Fruit fly (Drosophila melanogaster) whole organism, embryonic: Measurements from ENCODE around the gene CG17224.
A peak's percentile ranks its signal among the peaks of the same experiment; 100 is the strongest.

ENCODE experiments used
- CG10654 ChIP-seq: fragments of 200-800 bp; sonication (Bioruptor generic); optimal IDR thresholded peaks from 2 replicates; lab custom pipeline; 2016; ENCODE audit warnings: missing biosample characterization, missing genetic modification characterization
- CG11398 ChIP-seq: fragments of 200-800 bp; sonication (Bioruptor generic); optimal IDR thresholded peaks from 2 replicates; lab custom pipeline; 2016; ENCODE audit warnings: missing biosample characterization, missing genetic modification characterization
- CG11696 ChIP-seq: fragments of 200-800 bp; sonication (Bioruptor generic); IDR thresholded peaks from 2 replicates; pipeline ENCODE4 v1.3.6; 2022; ENCODE audit warnings: missing biosample characterization, missing genetic modification characterization
- CG11723 ChIP-seq: fragments of 200-800 bp; sonication (Bioruptor generic); optimal IDR thresholded peaks from 2 replicates; lab custom pipeline; 2017; ENCODE audit warnings: missing biosample characterization, mild to moderate bottlenecking, missing genetic modification characterization
- CG1233 ChIP-seq: fragments of 200-800 bp; sonication (Bioruptor generic); optimal IDR thresholded peaks from 4 replicates; lab custom pipeline; 2018; ENCODE audit warnings: missing biosample characterization, mild to moderate bottlenecking, missing genetic modification characterization
- CG14710 ChIP-seq: fragments of 200-800 bp; sonication (Bioruptor generic); optimal IDR thresholded peaks from 3 replicates; lab custom pipeline; 2019; ENCODE audit warnings: missing biosample characterization, mild to moderate bottlenecking, missing genetic modification characterization, moderate library complexity
- CG14860 ChIP-seq: fragments of 200-800 bp; sonication (Bioruptor generic); IDR thresholded peaks from 3 replicates; pipeline ENCODE4 v1.3.6; 2022; ENCODE audit warnings: missing biosample characterization, missing genetic modification characterization; ENCODE audit not compliant: partially characterized antibody
- CG16779 ChIP-seq: fragments of 200-800 bp; sonication (Bioruptor generic); IDR thresholded peaks from 2 replicates; pipeline ENCODE4 v1.3.6; 2022; ENCODE audit warnings: missing biosample characterization, missing genetic modification characterization
- CG18764 ChIP-seq: fragments of 200-800 bp; sonication (Bioruptor generic); optimal IDR thresholded peaks from 3 replicates; lab custom pipeline; 2016; ENCODE audit warnings: missing biosample characterization, missing genetic modification characterization
- CG30020 ChIP-seq: fragments of 200-800 bp; optimal IDR thresholded peaks from 2 replicates; lab custom pipeline; 2019; ENCODE audit warnings: missing biosample characterization, mild to moderate bottlenecking, missing genetic modification characterization, moderate library complexity
- CG31441 ChIP-seq: fragments of 200-800 bp; sonication (Bioruptor generic); IDR thresholded peaks from 2 replicates; pipeline ENCODE4 v1.3.6; 2022; ENCODE audit warnings: missing biosample characterization, missing genetic modification characterization
- CG33213 ChIP-seq: fragments of 200-800 bp; sonication (Bioruptor generic); optimal IDR thresholded peaks from 3 replicates; lab custom pipeline; 2016; ENCODE audit warnings: missing biosample characterization, missing genetic modification characterization
- CG33557 ChIP-seq: fragments of 200-800 bp; sonication (Bioruptor generic); optimal IDR thresholded peaks from 2 replicates; lab custom pipeline; 2019; ENCODE audit warnings: missing biosample characterization, mild to moderate bottlenecking, missing genetic modification characterization, moderate library complexity
- CG7556 ChIP-seq: fragments of 200-800 bp; sonication (Bioruptor generic); optimal IDR thresholded peaks from 2 replicates; lab custom pipeline; 2017; ENCODE audit warnings: missing biosample characterization, mild to moderate bottlenecking, missing genetic modification characterization
- CG8924 ChIP-seq: fragments of 200-800 bp; optimal IDR thresholded peaks from 3 replicates; lab custom pipeline; 2019; ENCODE audit warnings: missing biosample characterization, mild to moderate bottlenecking, missing genetic modification characterization, moderate library complexity
- Chrac-16 ChIP-seq: fragments of 200-800 bp; sonication (Bioruptor generic); optimal IDR thresholded peaks from 3 replicates; lab custom pipeline; 2016; ENCODE audit warnings: missing biosample characterization, missing genetic modification characterization
- CoRest ChIP-seq: fragments of 200-800 bp; sonication (Bioruptor generic); optimal IDR thresholded peaks from 3 replicates; lab custom pipeline; 2018; ENCODE audit warnings: missing biosample characterization, mild to moderate bottlenecking, missing genetic modification characterization, moderate library complexity
- D ChIP-seq, 2 experiments: fragments of 200-800 bp in 1 of 2; fragments of >200 bp in 1 of 2; sonication (Bioruptor generic) in 1 of 2; optimal IDR thresholded peaks; 2 replicates in 1 of 2; 3 replicates in 1 of 2; lab custom pipeline; 2017; ENCODE audit warnings: mild to moderate bottlenecking in 1 of 2, missing biosample characterization in 1 of 2, missing genetic modification characterization in 1 of 2, missing genetic modification reagents in 1 of 2
- Dll ChIP-seq: fragments of 200-800 bp; sonication (Bioruptor generic); IDR thresholded peaks from 4 replicates; pipeline ENCODE4 v1.3.6; 2022; ENCODE audit warnings: missing biosample characterization, missing genetic modification characterization; ENCODE audit not compliant: partially characterized antibody
- Ets65A ChIP-seq: fragments of 200-800 bp; sonication (Bioruptor generic); peaks from one replicate; lab custom pipeline; 2016; ENCODE audit warnings: missing biosample characterization, missing genetic modification characterization
- Fer2 ChIP-seq: fragments of 200-800 bp; sonication (Bioruptor generic); optimal IDR thresholded peaks from 2 replicates; lab custom pipeline; 2018; ENCODE audit warnings: missing biosample characterization, mild to moderate bottlenecking, missing genetic modification characterization, moderate library complexity
- GATAe ChIP-seq: fragments of 200-800 bp; sonication (Bioruptor generic); conservative IDR thresholded peaks from 2 replicates; pipeline ENCODE4 v1.3.6; 2022; ENCODE audit warnings: missing biosample characterization, missing genetic modification characterization
- Gsc ChIP-seq: fragments of 200-800 bp; sonication (Bioruptor generic); IDR thresholded peaks from 2 replicates; pipeline ENCODE4 v1.3.6; 2022; ENCODE audit warnings: missing biosample characterization, missing genetic modification characterization
- HLH54F ChIP-seq: fragments of 200-800 bp; sonication (Bioruptor generic); optimal IDR thresholded peaks from 3 replicates; lab custom pipeline; 2016; ENCODE audit warnings: missing biosample characterization, missing genetic modification characterization
- Hey ChIP-seq: fragments of 200-800 bp; sonication (Bioruptor generic); optimal IDR thresholded peaks from 3 replicates; lab custom pipeline; 2018; ENCODE audit warnings: missing biosample characterization, mild to moderate bottlenecking, missing genetic modification characterization
- MESR4 ChIP-seq: fragments of 200-800 bp; sonication (Bioruptor generic); optimal IDR thresholded peaks from 2 replicates; lab custom pipeline; 2018; ENCODE audit warnings: missing biosample characterization, mild to moderate bottlenecking, missing genetic modification characterization, moderate library complexity
- NC2α ChIP-seq: fragments of 200-800 bp; sonication (Bioruptor generic); optimal IDR thresholded peaks from 2 replicates; lab custom pipeline; 2016; ENCODE audit warnings: missing biosample characterization, missing genetic modification characterization
- Nf-YB ChIP-seq: fragments of 200-800 bp; sonication (Bioruptor generic); optimal IDR thresholded peaks from 3 replicates; lab custom pipeline; 2019; ENCODE audit warnings: missing biosample characterization, mild to moderate bottlenecking, missing genetic modification characterization, moderate library complexity
- Sry-δ ChIP-seq: fragments of 200-800 bp; sonication (Bioruptor generic); optimal IDR thresholded peaks from 2 replicates; lab custom pipeline; 2016; ENCODE audit warnings: missing biosample characterization, missing genetic modification characterization
- Ssrp ChIP-seq: fragments of 200-800 bp; sonication (Bioruptor generic); optimal IDR thresholded peaks from 2 replicates; lab custom pipeline; 2018; ENCODE audit warnings: missing biosample characterization, mild to moderate bottlenecking, missing genetic modification characterization, moderate library complexity
- Xbp1 ChIP-seq: fragments of 200-800 bp; sonication (Bioruptor generic); optimal IDR thresholded peaks from 3 replicates; lab custom pipeline; 2016; ENCODE audit warnings: missing biosample characterization, mild to moderate bottlenecking, missing genetic modification characterization
- bcd ChIP-seq: fragments of 200-800 bp; sonication (Bioruptor generic); optimal IDR thresholded peaks from 2 replicates; lab custom pipeline; 2017; ENCODE audit warnings: missing biosample characterization, mild to moderate bottlenecking, missing genetic modification characterization
- cas ChIP-seq: fragments of 200-800 bp; sonication (Bioruptor generic); IDR thresholded peaks from 2 replicates; pipeline ENCODE4 v1.3.6; 2022; ENCODE audit warnings: missing biosample characterization, missing genetic modification characterization
- caup ChIP-seq: fragments of 200-800 bp; sonication (Bioruptor generic); optimal IDR thresholded peaks from 3 replicates; lab custom pipeline; 2017; ENCODE audit warnings: missing biosample characterization, mild to moderate bottlenecking, missing genetic modification characterization, moderate library complexity; ENCODE audit not compliant: severe bottlenecking
- ci ChIP-seq: fragments of 200-800 bp; sonication (Bioruptor generic); IDR thresholded peaks from 3 replicates; pipeline ENCODE4 v1.3.6; 2022; ENCODE audit warnings: missing biosample characterization, missing genetic modification characterization
- dpn ChIP-seq, 2 experiments: fragments of 200-800 bp; sonication (Bioruptor generic); optimal IDR thresholded peaks; 3 replicates each; lab custom pipeline; 2016; ENCODE audit warnings: missing biosample characterization in 2 of 2, missing genetic modification characterization in 2 of 2
- fd3F ChIP-seq: fragments of 200-800 bp; sonication (Bioruptor generic); optimal IDR thresholded peaks from 2 replicates; lab custom pipeline; 2018; ENCODE audit warnings: missing biosample characterization, mild to moderate bottlenecking, missing genetic modification characterization, moderate library complexity
- fru ChIP-seq: fragments of >200 bp; optimal IDR thresholded peaks from 2 replicates; lab custom pipeline; 2017
- gro ChIP-seq: fragments of 200-800 bp; sonication (Bioruptor generic); optimal IDR thresholded peaks from 2 replicates; lab custom pipeline; 2016; ENCODE audit warnings: missing biosample characterization, missing genetic modification characterization
- h ChIP-seq: fragments of >200 bp; optimal IDR thresholded peaks from 2 replicates; lab custom pipeline; 2017
- jing ChIP-seq: fragments of 200-800 bp; sonication (Bioruptor generic); optimal IDR thresholded peaks from 2 replicates; lab custom pipeline; 2018; ENCODE audit warnings: missing biosample characterization, mild to moderate bottlenecking, missing genetic modification characterization
- klu ChIP-seq: fragments of 200-800 bp; sonication (Bioruptor generic); IDR thresholded peaks from 2 replicates; pipeline ENCODE4 v1.3.6; 2022; ENCODE audit warnings: missing biosample characterization, missing genetic modification characterization
- knrl ChIP-seq: fragments of 200-800 bp; sonication (Bioruptor generic); IDR thresholded peaks from 3 replicates; pipeline ENCODE4 v1.3.6; 2022; ENCODE audit warnings: missing biosample characterization, missing genetic modification characterization; ENCODE audit not compliant: partially characterized antibody
- mirr ChIP-seq: fragments of 200-800 bp; sonication (Bioruptor generic); optimal IDR thresholded peaks from 3 replicates; lab custom pipeline; 2018; ENCODE audit warnings: missing biosample characterization, mild to moderate bottlenecking, missing genetic modification characterization
- nom ChIP-seq: fragments of 200-800 bp; sonication (Bioruptor generic); optimal IDR thresholded peaks from 2 replicates; lab custom pipeline; 2017; ENCODE audit warnings: missing biosample characterization, missing genetic modification characterization, mild to moderate bottlenecking, moderate library complexity, missing genetic modification reagents
- pho ChIP-seq: fragments of 200-800 bp; sonication (Bioruptor generic); optimal IDR thresholded peaks from 2 replicates; lab custom pipeline; 2016; ENCODE audit warnings: missing biosample characterization, missing genetic modification characterization
- psq ChIP-seq: fragments of 200-800 bp; sonication (Bioruptor generic); optimal IDR thresholded peaks from 2 replicates; lab custom pipeline; 2017; ENCODE audit warnings: missing biosample characterization, missing genetic modification characterization
- slou ChIP-seq: fragments of 200-800 bp; sonication (Bioruptor generic); optimal IDR thresholded peaks from 3 replicates; lab custom pipeline; 2016; ENCODE audit warnings: missing biosample characterization, missing genetic modification characterization
- sna ChIP-seq: fragments of 200-800 bp; sonication (Bioruptor generic); IDR thresholded peaks from 2 replicates; pipeline ENCODE4 v1.3.6; 2022; ENCODE audit warnings: missing biosample characterization, missing genetic modification characterization; ENCODE audit not compliant: partially characterized antibody
- sr ChIP-seq: fragments of 200-800 bp; sonication (Bioruptor generic); IDR thresholded peaks from 3 replicates; pipeline ENCODE4 v1.3.6; 2022; ENCODE audit warnings: missing biosample characterization, missing genetic modification characterization
- usp ChIP-seq: fragments of >200 bp; optimal IDR thresholded peaks from 2 replicates; lab custom pipeline; 2017; ENCODE audit warnings: missing biosample characterization, missing genetic modification characterization
- yki ChIP-seq: fragments of >200 bp; optimal IDR thresholded peaks from 3 replicates; lab custom pipeline; 2018

Gene CG17224

DNA sequence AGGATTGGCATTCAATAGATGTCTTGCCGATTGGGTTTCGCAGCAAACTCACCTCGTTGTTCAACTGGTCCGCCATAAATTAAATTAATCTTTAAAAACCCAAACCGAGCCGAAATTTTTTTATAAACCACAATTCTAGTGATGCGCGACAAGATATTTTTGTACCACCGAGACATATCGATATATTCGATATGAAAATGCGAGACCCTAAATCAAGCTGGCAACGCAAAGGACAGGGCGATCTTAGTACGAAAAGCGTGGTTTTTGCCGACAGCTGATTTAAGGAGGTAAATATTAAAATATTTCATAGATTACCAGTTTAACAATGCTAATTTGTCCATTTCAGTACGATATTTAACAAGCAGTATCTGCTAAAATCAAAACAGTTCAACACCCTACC, 10.9 kb upstream of the CG17224 start, which contains the start of the genes Sf3b2 and CG17219 (continued):
- TF ChIP-seq Hey (tag; lab: Kevin White, UChicago) (no peak), CG11723 (GFP tag; lab: Kevin White, UChicago) (no peak), gro (GFP tag; lab: Kevin White, UChicago) (peak; percentile 24), Ets65A (GFP tag; lab: Kevin White, UChicago) (peak; percentile 86), h (no peak), fru (lab: Kevin White, UChicago) (no peak), CG16779 (GFP tag; lab: Robert Waterston, UW) (no peak), CG11398 (GFP tag; lab: Kevin White, UChicago) (no peak), CG30020 (peak; percentile 55), knrl (GFP tag; lab: Robert Waterston, UW) (peak; percentile 70), CG7556 (GFP tag; lab: Kevin White, UChicago) (no peak), Dll (GFP tag; lab: Robert Waterston, UW) (peak; percentile 76), Sry-δ (GFP tag; lab: Kevin White, UChicago) (peak; percentile 91), jing (GFP tag; lab: Kevin White, UChicago) (no peak), CG1233 (no peak), NC2α (GFP tag; lab: Kevin White, UChicago) (no peak), fd3F (GFP tag; lab: Kevin White, UChicago) (no peak), Ssrp (no peak), CG14860 (GFP tag; lab: Robert Waterston, UW) (0 out of 3 replicates have a peak, but pooled peaks have one; percentile 50), usp (GFP tag; lab: Kevin White, UChicago) (no peak), CG8924 (tag; lab: Kevin White, UChicago) (no peak), CoRest (tag; lab: Kevin White, UChicago) (no peak), CG18764 (GFP tag; lab: Kevin White, UChicago) (no peak), ci (no peak; the same call in 2 of the 3 replicates), Nf-YB (GFP tag; lab: Kevin White, UChicago) (no peak), nom (GFP tag; lab: Kevin White, UChicago) (no peak), Gsc (no peak), Xbp1 (GFP tag; lab: Kevin White, UChicago) (no peak), cas (GFP tag; lab: Robert Waterston, UW) (no peak), sna (GFP tag; lab: Robert Waterston, UW) (no peak), CG33213 (GFP tag; lab: Kevin White, UChicago) (peak; percentile 4), CG31441 (GFP tag; lab: Robert Waterston, UW) (no peak), dpn (GFP tag; optimal IDR thresholded peaks at IDR 0.05; lab: Kevin White, UChicago) (peak in 1 of 2 experiments; percentile 26), MESR4 (GFP tag; lab: Kevin White, UChicago) (peak; percentile 77), yki (lab: Kevin White, UChicago) (no peak), Chrac-16 (GFP tag; lab: Kevin White, UChicago) (no peak), CG33557 (GFP tag; lab: Kevin White, UChicago) (no peak), pho (GFP tag; lab: Kevin White, UChicago) (no peak), CG11696 (GFP tag; lab: Robert Waterston, UW) (no peak), sr (GFP tag; lab: Robert Waterston, UW) (no peak), psq (GFP tag; lab: Kevin White, UChicago) (no peak), mirr (GFP tag; lab: Kevin White, UChicago) (no peak), D (optimal IDR thresholded peaks at IDR 0.05; lab: Kevin White, UChicago) (no peak), D (GFP tag; optimal IDR thresholded peaks at IDR 0.05; lab: Kevin White, UChicago) (no peak), klu (no peak), CG14710 (tag; lab: Kevin White, UChicago) (peak; percentile 45), Fer2 (tag; lab: Kevin White, UChicago) (no peak), HLH54F (GFP tag; lab: Kevin White, UChicago) (peak; percentile 16), slou (GFP tag; lab: Kevin White, UChicago) (no peak), CG10654 (GFP tag; lab: Kevin White, UChicago) (no peak), bcd (GFP tag; lab: Kevin White, UChicago) (no peak), GATAe (GFP tag; lab: Robert Waterston, UW) (no peak), caup (no peak)
